Worm (Caenorhabditis elegans): ENCODE data around the gene clec-257.

ce11 chrV:18734381-18734780 lies 38.5 kb upstream of the clec-257 start, which contains the start of gene scl-20:
- no peak for TF ChIP-seq mep-1 (tag; optimal IDR thresholded peaks at IDR 0.05)
- TF ChIP-seq bed-3 (GFP tag; optimal IDR thresholded peaks at IDR 0.05) = no peak
- no peak for TF ChIP-seq blmp-1 (tag; optimal IDR thresholded peaks at IDR 0.05)
- TF ChIP-seq nhr-12 (tag; optimal IDR thresholded peaks at IDR 0.05) = no peak
- TF ChIP-seq ces-1 (GFP tag; optimal IDR thresholded peaks at IDR 0.05) = no peak
- no peak for TF ChIP-seq ztf-11 (tag; optimal IDR thresholded peaks at IDR 0.05)
- no peak for TF ChIP-seq elt-1 (tag; optimal IDR thresholded peaks at IDR 0.05; ENCODE audit: borderline replicate concordance, insufficient read depth)
- TF ChIP-seq elt-3 (tag; optimal IDR thresholded peaks at IDR 0.05) = no peak
- TF ChIP-seq nhr-28 (tag; optimal IDR thresholded peaks at IDR 0.05) = no peak
- TF ChIP-seq unc-62 (GFP tag; optimal IDR thresholded peaks at IDR 0.05) = no peak
- TF ChIP-seq sptf-1 (tag; optimal IDR thresholded peaks at IDR 0.05) = no peak
- TF ChIP-seq nhr-237 (tag; optimal IDR thresholded peaks at IDR 0.05) = no peak
- no peak for TF ChIP-seq ham-2 (GFP tag; optimal IDR thresholded peaks at IDR 0.05)
- no peak for TF ChIP-seq lin-13 (tag; optimal IDR thresholded peaks at IDR 0.05)

All from whole organism, mixed stage, embryonic.